Worm (Caenorhabditis elegans): ENCODE measurements around the gene F13A2.3.

Gene F13A2.3

DNA sequence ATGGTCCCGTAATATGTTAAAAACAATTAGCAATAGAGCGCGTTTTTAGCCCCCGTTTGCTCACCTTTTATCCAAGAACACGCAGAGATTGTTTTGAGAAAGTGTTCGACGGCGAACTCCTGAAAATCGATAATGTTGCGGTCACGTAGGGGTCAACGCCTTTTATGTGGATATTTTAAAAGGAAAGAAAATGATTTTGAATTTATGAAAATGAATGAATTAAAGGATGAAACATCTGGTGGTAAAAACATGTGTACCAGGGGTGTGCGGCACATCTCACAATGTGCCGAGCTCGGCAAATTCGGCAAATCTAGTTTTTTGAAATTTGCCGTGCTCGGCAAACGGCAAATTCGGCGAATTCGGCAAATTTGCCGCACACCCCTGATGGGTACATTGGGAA is 4.0 kb upstream of the F13A2.3 start, which contains the start of gene F13A2.4:
Gene F13A2.4 (minus strand): TSS at position 101 of the 400 bp plus-strand sequence.
- TF ChIP-seq tbx-8 (GFP tag; optimal IDR thresholded peaks at IDR 0.05): no peak
- no peak for TF ChIP-seq nhr-2 (tag; optimal IDR thresholded peaks at IDR 0.05)
- TF ChIP-seq flh-1 (GFP tag; optimal IDR thresholded peaks at IDR 0.05): no peak
- TF ChIP-seq ceh-43 (GFP tag; optimal IDR thresholded peaks at IDR 0.05): no peak
- no peak for TF ChIP-seq lin-32 (GFP tag; optimal IDR thresholded peaks at IDR 0.05)
- no peak for TF ChIP-seq mab-5 (tag; optimal IDR thresholded peaks at IDR 0.05)
- TF ChIP-seq M03D4.4 (tag; optimal IDR thresholded peaks at IDR 0.05): no peak
- TF ChIP-seq blmp-1 (tag; optimal IDR thresholded peaks at IDR 0.05): no peak

DNA sequence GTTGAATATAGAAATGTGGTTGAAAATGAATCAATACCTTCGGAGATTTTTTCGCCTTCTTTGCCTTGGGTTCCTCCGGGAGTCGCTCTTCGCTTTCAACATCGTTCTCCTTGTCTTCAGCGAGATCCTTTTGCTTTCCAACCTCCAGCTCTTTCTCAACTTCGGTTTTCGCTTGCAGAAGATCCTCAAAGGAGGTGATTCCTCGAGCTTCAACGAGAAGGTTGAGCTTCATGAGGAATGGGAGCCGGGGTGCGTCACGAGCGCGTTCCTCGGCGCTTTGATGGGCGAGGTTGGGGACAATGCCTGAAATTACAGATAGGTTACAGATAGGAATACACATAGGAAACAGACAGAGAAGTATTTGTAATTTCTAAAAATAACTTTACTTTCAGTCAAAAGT is 2.7 kb upstream of the F13A2.3 start:
- TF ChIP-seq mls-2 (tag; optimal IDR thresholded peaks at IDR 0.05) (no peak), tbx-8 (GFP tag; optimal IDR thresholded peaks at IDR 0.05) (no peak), nhr-237 (tag; optimal IDR thresholded peaks at IDR 0.05) (no peak), sptf-1 (tag; optimal IDR thresholded peaks at IDR 0.05) (no peak), unc-120 (tag; optimal IDR thresholded peaks at IDR 0.05; ENCODE audit: poor library complexity, severe bottlenecking) (no peak), ztf-11 (tag; optimal IDR thresholded peaks at IDR 0.05) (no peak), pha-4 (tag; optimal IDR thresholded peaks at IDR 0.05) (no peak), snpc-4 (tag; optimal IDR thresholded peaks at IDR 0.05) (no peak), blmp-1 (tag; optimal IDR thresholded peaks at IDR 0.05) (no peak), elt-1 (tag; optimal IDR thresholded peaks at IDR 0.05; ENCODE audit: borderline replicate concordance, insufficient read depth) (no peak)

DNA sequence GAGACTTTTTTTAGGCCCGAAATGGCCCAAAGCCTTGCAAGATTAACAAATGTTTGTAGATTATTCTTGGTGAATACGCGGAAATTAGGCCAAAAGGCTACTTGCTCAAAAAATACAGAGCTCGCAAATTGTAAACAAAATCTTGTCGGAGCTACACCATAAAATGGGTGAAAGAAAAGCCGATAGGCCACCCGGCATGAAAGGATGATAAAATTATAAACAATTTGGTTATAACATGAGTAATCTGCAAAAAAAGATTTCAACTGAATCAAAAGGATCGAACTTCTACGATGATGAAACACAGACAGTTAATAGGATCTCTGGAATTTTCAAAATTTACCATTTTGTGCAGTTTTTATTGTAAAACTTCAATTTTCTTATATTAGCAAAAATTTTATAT is 2.0 kb upstream of the F13A2.3 start:
- no peak for TF ChIP-seq tbx-8 (GFP tag; optimal IDR thresholded peaks at IDR 0.05)
- TF ChIP-seq ceh-83 (GFP tag; optimal IDR thresholded peaks at IDR 0.05): no peak
- no peak for TF ChIP-seq flh-1 (GFP tag; optimal IDR thresholded peaks at IDR 0.05)
- no peak for TF ChIP-seq unc-120 (tag; optimal IDR thresholded peaks at IDR 0.05; ENCODE audit: poor library complexity, severe bottlenecking)
- no peak for TF ChIP-seq mep-1 (tag; optimal IDR thresholded peaks at IDR 0.05)
- no peak for TF ChIP-seq mab-5 (tag; optimal IDR thresholded peaks at IDR 0.05)
- TF ChIP-seq cnd-1 (tag; optimal IDR thresholded peaks at IDR 0.05): no peak
- no peak for TF ChIP-seq ham-2 (GFP tag; optimal IDR thresholded peaks at IDR 0.05)
- no peak for TF ChIP-seq bed-3 (GFP tag; optimal IDR thresholded peaks at IDR 0.05)
- TF ChIP-seq nhr-28 (tag; optimal IDR thresholded peaks at IDR 0.05): no peak

DNA sequence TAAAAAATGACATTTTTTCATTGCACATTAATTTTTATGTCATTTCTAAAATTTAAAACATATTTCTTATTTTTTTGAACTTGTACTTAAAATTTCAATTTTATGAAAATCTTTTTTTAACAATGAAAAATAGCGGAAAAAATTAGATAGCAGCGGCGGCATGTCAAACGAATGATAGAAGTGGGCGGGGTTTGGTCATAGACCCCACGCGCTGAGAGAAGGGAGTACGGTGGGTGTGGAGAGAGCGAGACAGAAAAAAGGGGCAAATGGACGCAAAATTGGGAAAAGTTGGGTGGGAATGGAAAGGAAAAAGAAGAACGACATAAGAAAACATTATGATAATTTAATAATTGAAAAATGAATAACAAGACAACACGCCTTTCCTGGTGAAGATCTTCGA is 8.2 kb downstream of the F13A2.3 start:
- TF ChIP-seq ham-2 (GFP tag; optimal IDR thresholded peaks at IDR 0.05): no peak
- peak; percentile 21 for TF ChIP-seq lsy-2 (tag; optimal IDR thresholded peaks at IDR 0.05)

DNA sequence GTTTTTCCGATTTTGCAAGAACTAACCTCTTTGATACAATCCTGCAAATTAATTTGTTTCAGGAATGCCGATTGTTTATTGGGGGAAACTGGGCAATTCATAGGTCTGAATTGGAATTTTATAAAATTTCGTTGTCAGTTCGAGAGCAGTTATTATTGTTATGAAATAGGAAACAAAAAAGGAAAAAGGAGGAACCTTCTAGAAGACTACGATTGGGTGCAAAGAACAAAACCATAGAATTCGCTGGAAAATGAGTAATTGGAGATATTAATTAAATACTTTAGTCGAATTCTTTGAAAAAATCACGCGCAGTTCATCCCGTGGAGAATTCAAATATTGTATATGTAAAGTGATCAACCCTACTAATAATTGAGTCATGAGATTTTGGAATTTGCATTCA is 8.8 kb downstream of the F13A2.3 start, which contains the start of gene F13A2.9:
Gene F13A2.9 (minus strand): TSS at position 101 of the 400 bp plus-strand sequence.
- TF ChIP-seq ceh-83 (GFP tag; optimal IDR thresholded peaks at IDR 0.05) (no peak), ceh-43 (GFP tag; optimal IDR thresholded peaks at IDR 0.05) (no peak), mep-1 (tag; optimal IDR thresholded peaks at IDR 0.05) (no peak), cnd-1 (tag; optimal IDR thresholded peaks at IDR 0.05) (no peak), nhr-28 (tag; optimal IDR thresholded peaks at IDR 0.05) (no peak), ham-2 (GFP tag; optimal IDR thresholded peaks at IDR 0.05) (no peak), unc-39 (tag; optimal IDR thresholded peaks at IDR 0.05) (no peak), drap-1 (GFP tag; optimal IDR thresholded peaks at IDR 0.05) (no peak), nhr-76 (tag; optimal IDR thresholded peaks at IDR 0.05) (no peak), snpc-4 (tag; optimal IDR thresholded peaks at IDR 0.05) (no peak), ztf-11 (tag; optimal IDR thresholded peaks at IDR 0.05) (no peak), ceh-39 (tag; optimal IDR thresholded peaks at IDR 0.05) (no peak), nhr-12 (tag; optimal IDR thresholded peaks at IDR 0.05) (no peak), ces-1 (GFP tag; optimal IDR thresholded peaks at IDR 0.05) (no peak)

DNA sequence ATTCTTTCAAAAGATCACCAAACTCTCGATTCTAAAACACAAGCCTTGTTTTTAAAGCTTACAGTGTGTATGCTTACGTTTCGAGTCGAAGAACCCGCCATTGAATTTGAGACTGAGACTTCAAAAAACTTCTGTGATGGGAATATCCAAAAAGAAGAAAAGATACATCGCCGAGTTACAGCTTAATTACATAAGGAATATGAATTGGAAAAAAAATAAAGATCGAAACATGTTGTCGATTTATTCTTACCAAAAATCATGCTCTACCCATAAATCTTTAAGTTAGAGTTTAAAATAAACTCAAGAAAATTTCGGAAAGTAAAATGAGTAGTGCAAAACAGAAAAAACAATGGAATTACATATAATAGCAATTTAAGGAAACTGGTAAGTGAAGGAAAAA is 10.0 kb downstream of the F13A2.3 start, which contains the start of gene F13A2.10:
Gene F13A2.10 (minus strand): TSS at position 101 of the 400 bp plus-strand sequence.
- TF ChIP-seq ces-1 (GFP tag; optimal IDR thresholded peaks at IDR 0.05): no peak
- no peak for TF ChIP-seq tbx-8 (GFP tag; optimal IDR thresholded peaks at IDR 0.05)
- TF ChIP-seq ceh-39 (tag; optimal IDR thresholded peaks at IDR 0.05): no peak
- no peak for TF ChIP-seq ztf-11 (tag; optimal IDR thresholded peaks at IDR 0.05)
- TF ChIP-seq bed-3 (GFP tag; optimal IDR thresholded peaks at IDR 0.05): no peak
- TF ChIP-seq mab-5 (tag; optimal IDR thresholded peaks at IDR 0.05): no peak
- no peak for TF ChIP-seq unc-39 (tag; optimal IDR thresholded peaks at IDR 0.05)
- TF ChIP-seq zip-8 (tag; optimal IDR thresholded peaks at IDR 0.05): no peak
- no peak for TF ChIP-seq nhr-12 (tag; optimal IDR thresholded peaks at IDR 0.05)
